Worm (Caenorhabditis elegans): ENCODE results near the gene C09F5.1.

The C09F5.1 gene

DNA sequence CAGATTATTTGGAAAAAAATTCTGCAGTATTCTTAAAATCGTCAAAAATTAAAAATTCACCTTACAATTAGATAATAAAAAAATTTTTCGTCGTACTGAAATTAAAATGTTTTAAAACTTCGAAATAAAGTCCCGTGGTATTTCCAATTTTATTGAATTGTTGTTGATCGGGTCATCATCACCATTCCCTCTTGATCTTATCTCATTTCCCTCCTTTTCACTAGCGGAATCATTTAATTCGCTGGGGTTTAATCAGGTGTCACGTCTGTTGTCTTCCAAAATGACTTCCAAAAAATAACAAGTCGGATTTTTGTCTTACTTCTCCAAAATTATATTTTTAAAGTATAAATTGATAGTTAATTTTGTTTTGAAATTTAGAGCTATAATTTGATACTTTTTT, 1.8 kb upstream of the C09F5.1 start:
- no peak for TF ChIP-seq duxl-1 (tag; optimal IDR thresholded peaks at IDR 0.05; ENCODE audit: poor library complexity)
- TF ChIP-seq nhr-237 (tag; optimal IDR thresholded peaks at IDR 0.05), result no peak
- TF ChIP-seq spr-3 (GFP tag; optimal IDR thresholded peaks at IDR 0.05), result no peak
- no peak for TF ChIP-seq lin-38 (GFP tag; IDR thresholded peaks at IDR 0.05)
- TF ChIP-seq zfp-3 (GFP tag; conservative IDR thresholded peaks at IDR 0.05), result no peak
- no peak for TF ChIP-seq egl-27 (tag; optimal IDR thresholded peaks at IDR 0.05)
- TF ChIP-seq daf-8 (GFP tag; IDR thresholded peaks at IDR 0.05), result no peak
- no peak for TF ChIP-seq dmd-8 (GFP tag; IDR thresholded peaks at IDR 0.05)
- no peak for TF ChIP-seq ceh-44 (GFP tag; IDR thresholded peaks at IDR 0.05)
- no peak for TF ChIP-seq aha-1 (tag)
- TF ChIP-seq D1046.2 (GFP tag; IDR thresholded peaks at IDR 0.05), result no peak

- TF ChIP-seq F44E2.7 (GFP tag; IDR thresholded peaks at IDR 0.05) (no peak), daf-16 (GFP tag; optimal IDR thresholded peaks at IDR 0.05) (no peak), daf-16 (tag; optimal IDR thresholded peaks at IDR 0.05) (no peak), attf-4 (tag; optimal IDR thresholded peaks at IDR 0.05) (no peak), ama-1 (optimal IDR thresholded peaks at IDR 0.05) (no peak), unc-62 (GFP tag; optimal IDR thresholded peaks at IDR 0.05 in 1 of 2) (peak in 1 of 2 experiments; percentile 76), unc-62 (tag; optimal IDR thresholded peaks at IDR 0.05) (no peak), aha-1 (tag) (peak; percentile 1), lin-39 (tag; optimal IDR thresholded peaks at IDR 0.05) (no peak), dpl-1 (GFP tag; optimal IDR thresholded peaks at IDR 0.05) (no peak), set-16 (GFP tag; IDR thresholded peaks at IDR 0.05) (no peak), nhr-237 (tag; optimal IDR thresholded peaks at IDR 0.05) (no peak), vab-7 (GFP tag; IDR thresholded peaks at IDR 0.05) (no peak), nhr-25 (tag; optimal IDR thresholded peaks at IDR 0.05; ENCODE audit: borderline replicate concordance, insufficient read depth) (peak; percentile 23), nhr-42 (GFP tag; IDR thresholded peaks at IDR 0.05) (no peak), sdz-12 (GFP tag; optimal IDR thresholded peaks at IDR 0.05) (no peak), saeg-2 (GFP tag; IDR thresholded peaks at IDR 0.05) (no peak), zag-1 (tag; optimal IDR thresholded peaks at IDR 0.05) (no peak), egl-27 (tag; optimal IDR thresholded peaks at IDR 0.05) (no peak), ceh-82 (tag; optimal IDR thresholded peaks at IDR 0.05) (no peak), T26A8.4 (GFP tag; IDR thresholded peaks at IDR 0.05) (no peak), T20F7.1 (GFP tag; optimal IDR thresholded peaks at IDR 0.05) (no peak), F10B5.3 (tag; optimal IDR thresholded peaks at IDR 0.05) (no peak), nhr-76 (tag; optimal IDR thresholded peaks at IDR 0.05) (no peak), ctbp-1 (GFP tag; IDR thresholded peaks at IDR 0.05) (no peak), ZK546.5 (tag; optimal IDR thresholded peaks at IDR 0.05) (no peak)
These were observed 1.3 kb upstream of the C09F5.1 start for ce11 chrIII:657241-657640.

DNA sequence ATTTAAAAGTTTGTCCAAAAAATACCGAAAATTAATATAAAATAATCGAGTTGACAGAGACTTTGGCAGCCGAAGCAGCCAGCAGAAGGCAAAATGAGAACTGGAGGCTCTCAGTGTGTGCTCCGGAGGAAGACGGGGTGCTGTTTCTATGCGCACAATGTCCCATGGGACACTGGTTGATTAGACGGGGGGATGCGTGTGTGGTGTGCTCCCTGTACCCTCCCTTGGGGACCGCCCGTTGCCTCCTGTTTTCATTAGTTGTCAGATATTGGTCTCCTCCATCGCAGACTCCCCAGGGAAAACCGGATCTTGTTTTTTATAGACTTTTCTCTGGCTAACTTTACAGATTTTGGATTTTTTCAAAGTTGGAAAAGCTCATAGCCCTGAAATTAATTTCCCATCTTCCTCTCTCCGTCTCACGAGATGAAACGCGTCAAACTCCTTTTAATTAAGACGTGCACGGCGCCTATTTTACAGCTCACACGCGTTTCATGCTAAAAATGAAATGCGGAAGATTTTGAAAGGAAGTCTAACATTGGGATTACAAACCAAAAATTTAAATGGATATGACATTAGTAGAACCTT, 6.8 kb downstream of the C09F5.1 start, which contains the start of gene C09F5.3:
C09F5.3 (minus strand) TSS at position 94 of the 585 bp plus-strand sequence.
- TF ChIP-seq aha-1 (tag), result peak; percentile 66
- TF ChIP-seq nhr-77 (tag; optimal IDR thresholded peaks at IDR 0.05), result no peak
- TF ChIP-seq nhr-28 (tag; optimal IDR thresholded peaks at IDR 0.05), result no peak
- TF ChIP-seq Y5F2A.4 (GFP tag; optimal IDR thresholded peaks at IDR 0.05), result no peak
- 0 out of 2 replicates have a peak, but pooled peaks have one; percentile 21 for TF ChIP-seq set-16 (GFP tag; IDR thresholded peaks at IDR 0.05)
- TF ChIP-seq lin-15B (tag; optimal IDR thresholded peaks at IDR 0.05), result no peak
- TF ChIP-seq aly-2 (tag; optimal IDR thresholded peaks at IDR 0.05), result no peak
- no peak for TF ChIP-seq ceh-82 (tag; optimal IDR thresholded peaks at IDR 0.05)
- no peak for TF ChIP-seq Y105C5A.15 (GFP tag; IDR thresholded peaks at IDR 0.05)
- TF ChIP-seq snpc-4 (tag; optimal IDR thresholded peaks at IDR 0.05), result no peak
- no peak for TF ChIP-seq ZK337.2 (GFP tag; IDR thresholded peaks at IDR 0.05)
- TF ChIP-seq vab-7 (GFP tag; IDR thresholded peaks at IDR 0.05), result 0 out of 2 replicates have a peak, but pooled peaks have one; percentile 20
- TF ChIP-seq nhr-111 (GFP tag; optimal IDR thresholded peaks at IDR 0.05), result no peak
- TF ChIP-seq ztf-11 (tag; optimal IDR thresholded peaks at IDR 0.05), result no peak
